Worm (Caenorhabditis elegans) whole organism, L2 larva: Measurements from ENCODE around the gene F56C9.6.

Experiments used
- C34F6.9 ChIP-seq: fragments of 150-350 bp; optimal IDR thresholded peaks from 2 replicates; lab custom pipeline; 2014; ENCODE audit warnings: missing biosample characterization, missing genetic modification characterization
- F13H6.1 ChIP-seq: sonication (generic microtip); optimal IDR thresholded peaks from 2 replicates; lab custom pipeline; 2016; ENCODE audit warnings: missing genetic modification characterization, missing compliant biosample characterization
- R02D3.7 ChIP-seq: fragments of 150-350 bp; optimal IDR thresholded peaks from 2 replicates; lab custom pipeline; 2014; ENCODE audit warnings: missing biosample characterization, missing genetic modification characterization
- Y55F3AM.14 ChIP-seq: fragments of 200-800 bp; sonication (Bioruptor generic); optimal IDR thresholded peaks from 2 replicates; lab custom pipeline; 2018; ENCODE audit warnings: mild to moderate bottlenecking, missing genetic modification characterization, missing compliant biosample characterization
- ZK546.5 ChIP-seq: sonication (generic microtip); optimal IDR thresholded peaks from 2 replicates; lab custom pipeline; 2017; ENCODE audit warnings: missing biosample characterization, missing genetic modification characterization
- alr-1 ChIP-seq: fragments of 150-350 bp; optimal IDR thresholded peaks from 2 replicates; lab custom pipeline; 2014; ENCODE audit warnings: missing biosample characterization, missing genetic modification characterization
- aly-2 ChIP-seq: fragments of 150-350 bp; optimal IDR thresholded peaks from 2 replicates; lab custom pipeline; 2014; ENCODE audit warnings: missing biosample characterization, missing genetic modification characterization
- ama-1 ChIP-seq: fragments of 150-350 bp; optimal IDR thresholded peaks from 2 replicates; lab custom pipeline; 2018; ENCODE audit warnings: inconsistent platforms
- blmp-1 ChIP-seq: sonication (generic microtip); optimal IDR thresholded peaks from 2 replicates; lab custom pipeline; 2017; ENCODE audit warnings: missing genetic modification characterization, mild to moderate bottlenecking, missing compliant biosample characterization, antibody characterized with exemption, moderate library complexity; ENCODE audit not compliant: insufficient read depth
- ceh-16 ChIP-seq: fragments of 150-350 bp; optimal IDR thresholded peaks from 2 replicates; lab custom pipeline; 2014; ENCODE audit warnings: missing biosample characterization, missing genetic modification characterization
- ceh-82 ChIP-seq: fragments of 150-350 bp; optimal IDR thresholded peaks from 2 replicates; lab custom pipeline; 2014; ENCODE audit warnings: missing biosample characterization, missing genetic modification characterization
- crh-2 ChIP-seq: sonication (generic microtip); optimal IDR thresholded peaks from 2 replicates; lab custom pipeline; 2017; ENCODE audit warnings: missing biosample characterization, missing genetic modification characterization
- dmd-4 ChIP-seq: sonication (generic microtip); optimal IDR thresholded peaks from 2 replicates; lab custom pipeline; 2017; ENCODE audit warnings: missing biosample characterization, missing genetic modification characterization
- egl-27 ChIP-seq: sonication (generic microtip); optimal IDR thresholded peaks from 3 replicates; lab custom pipeline; 2017; ENCODE audit warnings: missing biosample characterization, missing genetic modification reagents, missing genetic modification characterization
- elt-1 ChIP-seq: fragments of 150-350 bp; optimal IDR thresholded peaks from 2 replicates; lab custom pipeline; 2014; ENCODE audit warnings: missing biosample characterization, missing genetic modification characterization
- elt-3 ChIP-seq: sonication (generic microtip); optimal IDR thresholded peaks from 2 replicates; lab custom pipeline; 2017; ENCODE audit warnings: missing biosample characterization, missing genetic modification characterization
- fos-1 ChIP-seq: fragments of 150-350 bp; optimal IDR thresholded peaks from 2 replicates; lab custom pipeline; 2014; ENCODE audit warnings: missing biosample characterization, missing genetic modification characterization
- gmeb-1 ChIP-seq: fragments of 150-350 bp; optimal IDR thresholded peaks from 2 replicates; lab custom pipeline; 2014; ENCODE audit warnings: missing biosample characterization, missing genetic modification characterization
- lin-11 ChIP-seq: fragments of 150-350 bp; sonication (generic microtip); optimal IDR thresholded peaks from 2 replicates; lab custom pipeline; 2014; ENCODE audit warnings: missing biosample characterization, missing genetic modification characterization, inconsistent platforms, mixed read lengths
- lin-13 ChIP-seq: fragments of 150-350 bp; optimal IDR thresholded peaks from 2 replicates; lab custom pipeline; 2014; ENCODE audit warnings: missing biosample characterization, missing genetic modification reagents, missing genetic modification characterization
- lin-39 ChIP-seq: fragments of 150-350 bp; optimal IDR thresholded peaks from 2 replicates; lab custom pipeline; 2014; ENCODE audit warnings: missing biosample characterization, missing genetic modification reagents, missing genetic modification characterization
- lsy-2 ChIP-seq, 2 experiments: fragments of 150-350 bp in 1 of 2; sonication (generic microtip) in 1 of 2; optimal IDR thresholded peaks; 2 replicates each; lab custom pipeline; 2014 to 2017; ENCODE audit warnings: missing biosample characterization in 2 of 2, missing genetic modification characterization in 2 of 2
- mab-5 ChIP-seq: fragments of 150-350 bp; optimal IDR thresholded peaks from 2 replicates; lab custom pipeline; 2014; ENCODE audit warnings: missing biosample characterization, missing genetic modification characterization
- mbf-1 ChIP-seq: sonication (generic microtip); optimal IDR thresholded peaks from 2 replicates; lab custom pipeline; 2017; ENCODE audit warnings: missing biosample characterization, missing genetic modification characterization
- mdl-1 ChIP-seq, 2 experiments: fragments of 150-350 bp in 1 of 2; sonication (generic microtip) in 1 of 2; optimal IDR thresholded peaks; 2 replicates each; lab custom pipeline; 2017; ENCODE audit warnings: missing biosample characterization in 2 of 2, missing genetic modification characterization in 2 of 2
- nhr-10 ChIP-seq: sonication (generic microtip); optimal IDR thresholded peaks from 2 replicates; lab custom pipeline; 2017; ENCODE audit warnings: missing biosample characterization, missing genetic modification characterization
- nhr-11 ChIP-seq: fragments of 150-350 bp; optimal IDR thresholded peaks from 2 replicates; lab custom pipeline; 2014; ENCODE audit warnings: missing biosample characterization, missing genetic modification characterization
- nhr-12 ChIP-seq: fragments of 150-350 bp; optimal IDR thresholded peaks from 2 replicates; lab custom pipeline; 2014; ENCODE audit warnings: missing biosample characterization, missing genetic modification characterization
- nhr-129 ChIP-seq: fragments of 150-350 bp; optimal IDR thresholded peaks from 2 replicates; lab custom pipeline; 2014; ENCODE audit warnings: missing biosample characterization, missing genetic modification characterization
- nhr-21 ChIP-seq: fragments of 150-350 bp; optimal IDR thresholded peaks from 2 replicates; lab custom pipeline; 2014; ENCODE audit warnings: missing biosample characterization, missing genetic modification characterization
- nhr-23 ChIP-seq: fragments of 150-350 bp; optimal IDR thresholded peaks from 2 replicates; lab custom pipeline; 2014; ENCODE audit warnings: missing biosample characterization, missing genetic modification reagents, missing genetic modification characterization
- nhr-237 ChIP-seq: fragments of 150-350 bp; optimal IDR thresholded peaks from 2 replicates; lab custom pipeline; 2014; ENCODE audit warnings: missing biosample characterization, missing genetic modification characterization
- nhr-25 ChIP-seq: fragments of 150-350 bp; sonication (generic microtip); optimal IDR thresholded peaks from 3 replicates; lab custom pipeline; 2014; ENCODE audit warnings: missing biosample characterization, missing genetic modification characterization
- nhr-6 ChIP-seq: fragments of 150-350 bp; optimal IDR thresholded peaks from 2 replicates; lab custom pipeline; 2014; ENCODE audit warnings: missing biosample characterization, missing genetic modification characterization
- nhr-77 ChIP-seq: fragments of 150-350 bp; optimal IDR thresholded peaks from 2 replicates; lab custom pipeline; 2014; ENCODE audit warnings: missing biosample characterization, missing genetic modification characterization
- peb-1 ChIP-seq: fragments of 150-350 bp; optimal IDR thresholded peaks from 2 replicates; lab custom pipeline; 2014; ENCODE audit warnings: missing biosample characterization, missing genetic modification characterization
- sem-4 ChIP-seq: fragments of 150-350 bp; optimal IDR thresholded peaks from 2 replicates; lab custom pipeline; 2014; ENCODE audit warnings: missing biosample characterization, missing genetic modification reagents, missing genetic modification characterization
- skn-1 ChIP-seq: sonication (generic microtip); optimal IDR thresholded peaks from 2 replicates; lab custom pipeline; 2017; ENCODE audit warnings: missing biosample characterization, missing genetic modification characterization
- sma-3 ChIP-seq: sonication (generic microtip); optimal IDR thresholded peaks from 2 replicates; lab custom pipeline; 2016; ENCODE audit warnings: missing genetic modification reagents, missing genetic modification characterization, missing compliant biosample characterization
- sma-9 ChIP-seq, 2 experiments: fragments of 150-350 bp in 1 of 2; sonication (generic microtip) in 1 of 2; optimal IDR thresholded peaks; 2 replicates each; lab custom pipeline; 2014 to 2016; ENCODE audit warnings: missing genetic modification characterization in 2 of 2, mild to moderate bottlenecking in 1 of 2, missing biosample characterization in 1 of 2, missing compliant biosample characterization in 1 of 2, missing genetic modification reagents in 1 of 2, moderate library complexity in 1 of 2
- snpc-4 ChIP-seq: fragments of 150-350 bp; optimal IDR thresholded peaks from 2 replicates; lab custom pipeline; 2014; ENCODE audit warnings: missing biosample characterization, missing genetic modification characterization
- unc-39 ChIP-seq: fragments of 150-350 bp; optimal IDR thresholded peaks from 2 replicates; lab custom pipeline; 2014; ENCODE audit warnings: missing biosample characterization, missing genetic modification characterization
- unc-55 ChIP-seq: fragments of 150-350 bp; sonication (generic microtip); optimal IDR thresholded peaks from 3 replicates; lab custom pipeline; 2014; ENCODE audit warnings: missing biosample characterization, missing genetic modification reagents, missing genetic modification characterization
- unc-62 ChIP-seq: fragments of 150-350 bp; optimal IDR thresholded peaks from 2 replicates; lab custom pipeline; 2014; ENCODE audit warnings: missing biosample characterization, missing genetic modification reagents, missing genetic modification characterization
- zag-1 ChIP-seq: fragments of 150-350 bp; optimal IDR thresholded peaks from 2 replicates; lab custom pipeline; 2014; ENCODE audit warnings: missing biosample characterization, missing genetic modification characterization
- ztf-1 ChIP-seq: fragments of 200-800 bp; sonication (Bioruptor generic); conservative IDR thresholded peaks from 2 replicates; pipeline ENCODE4 v1.3.6; 2022; ENCODE audit warnings: missing genetic modification characterization, missing compliant biosample characterization
- ztf-11 ChIP-seq: sonication (generic microtip); optimal IDR thresholded peaks from 2 replicates; lab custom pipeline; 2017; ENCODE audit warnings: missing biosample characterization, missing genetic modification characterization
- ztf-4 ChIP-seq: fragments of 150-350 bp; optimal IDR thresholded peaks from 2 replicates; lab custom pipeline; 2014; ENCODE audit warnings: missing biosample characterization, missing genetic modification characterization

The F56C9.6 gene

ce11 chrIII:7336214-7336613, 25.6 kb upstream of the F56C9.6 start, which contains the start of gene gsp-2:
TSS of gene gsp-2 (plus strand) at chrIII:7336587.
- peak; percentile 33 for TF ChIP-seq sma-9 (GFP tag; optimal IDR thresholded peaks at IDR 0.05; lab: Kevin White, UChicago)
- no peak for TF ChIP-seq sma-9 (tag; optimal IDR thresholded peaks at IDR 0.05; lab: Kevin White, UChicago)
- peak; percentile 46 for TF ChIP-seq fos-1
- peak; percentile 77 for TF ChIP-seq nhr-129 (tag; lab: Kevin White, UChicago)
- no peak for TF ChIP-seq unc-39
- no peak for TF ChIP-seq R02D3.7 (tag; lab: Kevin White, UChicago)
- no peak for TF ChIP-seq nhr-77 (tag; lab: Kevin White, UChicago)
- no peak for TF ChIP-seq aly-2 (tag; lab: Kevin White, UChicago)
- TF ChIP-seq crh-2 (tag; lab: Kevin White, UChicago) = peak; percentile 77
- TF ChIP-seq mbf-1 (tag; lab: Kevin White, UChicago) = no peak
- TF ChIP-seq mab-5 = no peak
- TF ChIP-seq alr-1 (tag; lab: Kevin White, UChicago) = no peak
- peak; percentile 87 for TF ChIP-seq lin-11 (tag; lab: Kevin White, UChicago)
- no peak for TF ChIP-seq mdl-1 (tag; optimal IDR thresholded peaks at IDR 0.05; lab: Kevin White, UChicago)
- TF ChIP-seq egl-27 = no peak
- no peak for TF ChIP-seq dmd-4
- no peak for TF ChIP-seq zag-1
- TF ChIP-seq sma-3 (GFP tag; lab: Kevin White, UChicago) = peak; percentile 59
- no peak for TF ChIP-seq nhr-12 (tag; lab: Kevin White, UChicago)
- TF ChIP-seq F13H6.1 (tag; lab: Kevin White, UChicago) = peak; percentile 23
- TF ChIP-seq nhr-10 (tag; lab: Kevin White, UChicago) = no peak
- no peak for TF ChIP-seq nhr-23 (tag; lab: Kevin White, UChicago)
- no peak for TF ChIP-seq ztf-1 (GFP tag; lab: Robert Waterston, UW)
- no peak for TF ChIP-seq unc-62 (GFP tag; lab: Kevin White, UChicago)
- no peak for TF ChIP-seq lin-39 (tag; lab: Kevin White, UChicago)
- no peak for TF ChIP-seq peb-1 (tag; lab: Kevin White, UChicago)
- peak; percentile 81 for TF ChIP-seq C34F6.9
- peak; percentile 54 for TF ChIP-seq snpc-4
- no peak for TF ChIP-seq ztf-4 (tag; lab: Kevin White, UChicago)
- TF ChIP-seq skn-1 = no peak
- peak; percentile 71 for TF ChIP-seq gmeb-1
- peak; percentile 43 for TF ChIP-seq Y55F3AM.14 (GFP tag; lab: Kevin White, UChicago)
- peak; percentile 86 to 97 for TF ChIP-seq lsy-2 (tag; optimal IDR thresholded peaks at IDR 0.05; lab: Kevin White, UChicago)
- TF ChIP-seq nhr-237 (tag; lab: Kevin White, UChicago) = no peak
- TF ChIP-seq nhr-25 (tag; lab: Kevin White, UChicago) = peak; percentile 29
- TF ChIP-seq nhr-6 (tag; lab: Kevin White, UChicago) = no peak
- no peak for TF ChIP-seq nhr-11 (tag; lab: Kevin White, UChicago)
- peak; percentile 27 for TF ChIP-seq nhr-21 (tag; lab: Kevin White, UChicago)
- TF ChIP-seq ZK546.5 (tag; lab: Kevin White, UChicago) = peak; percentile 86
- peak; percentile 51 for TF ChIP-seq sem-4 (tag; lab: Kevin White, UChicago)
- peak; percentile 58 for TF ChIP-seq ama-1 (lab: Kevin White, UChicago)
- no peak for TF ChIP-seq elt-3
- TF ChIP-seq blmp-1 (tag; lab: Kevin White, UChicago) = peak; percentile 22
- TF ChIP-seq ztf-11 (tag; lab: Kevin White, UChicago) = no peak
- peak; percentile 42 for TF ChIP-seq ceh-16 (tag; lab: Kevin White, UChicago)
- TF ChIP-seq ceh-82 (tag; lab: Kevin White, UChicago) = no peak
- peak; percentile 87 for TF ChIP-seq unc-55
- TF ChIP-seq lin-13 (GFP tag; lab: Kevin White, UChicago) = peak; percentile 75
- no peak for TF ChIP-seq elt-1 (tag; lab: Kevin White, UChicago)
